Worm (Caenorhabditis elegans) whole organism, L1 larva: ENCODE measurements around the gene srj-11.

Source experiments
- C04F5.9 ChIP-seq: sonication (generic microtip); optimal IDR thresholded peaks from 2 replicates; lab custom pipeline; 2016; ENCODE audit warnings: missing genetic modification characterization, missing compliant biosample characterization
- C34B4.2 ChIP-seq: sonication (generic microtip); optimal IDR thresholded peaks from 2 replicates; lab custom pipeline; 2017; ENCODE audit warnings: mild to moderate bottlenecking, missing genetic modification characterization, missing compliant biosample characterization
- F16B12.6 ChIP-seq: fragments of 150-350 bp; optimal IDR thresholded peaks from 2 replicates; lab custom pipeline; 2014; ENCODE audit warnings: missing biosample characterization, missing genetic modification characterization
- ama-1 ChIP-seq: fragments of 150-350 bp; optimal IDR thresholded peaks from 2 replicates; lab custom pipeline; 2014
- blmp-1 ChIP-seq: fragments of 150-350 bp; optimal IDR thresholded peaks from 2 replicates; lab custom pipeline; 2014; ENCODE audit warnings: missing biosample characterization, missing genetic modification characterization
- ceh-82 ChIP-seq, 3 experiments: fragments of 150-350 bp in 1 of 3; sonication (generic microtip) in 2 of 3; optimal IDR thresholded peaks; 2 replicates each; lab custom pipeline; 2014 to 2017; ENCODE audit warnings: missing biosample characterization in 3 of 3, missing genetic modification characterization in 3 of 3
- ceh-88 ChIP-seq: fragments of 200-800 bp; sonication (Bioruptor generic); IDR thresholded peaks from 2 replicates; pipeline ENCODE4 v1.3.6; 2022; ENCODE audit warnings: missing genetic modification characterization, missing compliant biosample characterization
- dpl-1 ChIP-seq, 3 experiments: fragments of 150-350 bp in 2 of 3; sonication (generic microtip) in 1 of 3; optimal IDR thresholded peaks; 2 replicates each; lab custom pipeline; 2014 to 2017; ENCODE audit warnings: missing biosample characterization in 3 of 3, missing genetic modification characterization in 3 of 3, missing genetic modification reagents in 3 of 3
- efl-1 ChIP-seq, 4 experiments: fragments of 150-350 bp; optimal IDR thresholded peaks in 3 of 4; peaks in 1 of 4; 1 replicate in 1 of 4; 2 replicates in 3 of 4; lab custom pipeline; 2014; ENCODE audit warnings: missing biosample characterization in 2 of 4, missing genetic modification characterization in 2 of 4, missing genetic modification reagents in 2 of 4
- efl-3 ChIP-seq: fragments of 200-800 bp; sonication (Bioruptor generic); optimal IDR thresholded peaks from 2 replicates; lab custom pipeline; 2018; ENCODE audit warnings: mild to moderate bottlenecking, missing genetic modification characterization, missing compliant biosample characterization
- egl-13 ChIP-seq: sonication (generic microtip); optimal IDR thresholded peaks from 2 replicates; lab custom pipeline; 2016; ENCODE audit warnings: missing genotype, missing genetic modification reagents, missing genetic modification characterization, missing compliant biosample characterization
- ets-5 ChIP-seq: fragments of 200-800 bp; sonication (Bioruptor generic); IDR thresholded peaks from 2 replicates; pipeline ENCODE4 v1.3.6; 2022; ENCODE audit warnings: missing genetic modification characterization, missing compliant biosample characterization
- hlh-17 ChIP-seq: fragments of 200-800 bp; sonication (Bioruptor generic); optimal IDR thresholded peaks from 2 replicates; lab custom pipeline; 2018; ENCODE audit warnings: missing genetic modification characterization, mild to moderate bottlenecking, missing compliant biosample characterization, moderate library complexity, borderline replicate concordance
- hpl-2 ChIP-seq: fragments of 150-350 bp; optimal IDR thresholded peaks from 2 replicates; lab custom pipeline; 2014; ENCODE audit warnings: missing biosample characterization, missing genetic modification reagents, missing genetic modification characterization
- isw-1 ChIP-seq: fragments of 200-800 bp; sonication (Bioruptor generic); IDR thresholded peaks from 2 replicates; pipeline ENCODE4 v1.3.6; 2022; ENCODE audit warnings: missing genetic modification characterization, missing compliant biosample characterization
- lin-14 ChIP-seq: fragments of 200-800 bp; sonication (Bioruptor generic); optimal IDR thresholded peaks from 2 replicates; lab custom pipeline; 2018; ENCODE audit warnings: mild to moderate bottlenecking, missing genetic modification characterization, moderate library complexity, missing compliant biosample characterization
- lin-39 ChIP-seq: fragments of 150-350 bp; optimal IDR thresholded peaks from 2 replicates; lab custom pipeline; 2014; ENCODE audit warnings: missing biosample characterization, missing genetic modification reagents, missing genetic modification characterization
- lir-3 ChIP-seq: sonication (generic microtip); optimal IDR thresholded peaks from 2 replicates; lab custom pipeline; 2016; ENCODE audit warnings: mild to moderate bottlenecking, missing genetic modification characterization, moderate library complexity, missing compliant biosample characterization; ENCODE audit not compliant: poor library complexity
- mab-9 ChIP-seq: fragments of 200-800 bp; sonication (Bioruptor generic); IDR thresholded peaks from 2 replicates; pipeline ENCODE4 v1.3.6; 2022; ENCODE audit warnings: missing genetic modification reagents, missing genetic modification characterization, missing compliant biosample characterization
- mep-1 ChIP-seq: fragments of 150-350 bp; optimal IDR thresholded peaks from 2 replicates; lab custom pipeline; 2014; ENCODE audit warnings: missing biosample characterization, missing genetic modification characterization
- nhr-12 ChIP-seq: sonication (generic microtip); optimal IDR thresholded peaks from 2 replicates; lab custom pipeline; 2017; ENCODE audit warnings: missing biosample characterization, missing genetic modification characterization
- nhr-19 ChIP-seq: fragments of 200-800 bp; sonication (Bioruptor generic); conservative IDR thresholded peaks from 2 replicates; pipeline ENCODE4 v1.3.6; 2022; ENCODE audit warnings: missing genetic modification characterization, missing compliant biosample characterization
- nhr-20 ChIP-seq: sonication (generic microtip); optimal IDR thresholded peaks from 2 replicates; lab custom pipeline; 2016; ENCODE audit warnings: mild to moderate bottlenecking, missing genetic modification characterization, missing compliant biosample characterization
- nhr-28 ChIP-seq: fragments of 150-350 bp; optimal IDR thresholded peaks from 2 replicates; lab custom pipeline; 2014; ENCODE audit warnings: missing biosample characterization, missing genetic modification characterization
- nhr-47 ChIP-seq: sonication (generic microtip); optimal IDR thresholded peaks from 2 replicates; lab custom pipeline; 2016; ENCODE audit warnings: mild to moderate bottlenecking, missing genetic modification characterization, moderate library complexity, missing compliant biosample characterization
- nhr-71 ChIP-seq: sonication (generic microtip); optimal IDR thresholded peaks from 2 replicates; lab custom pipeline; 2016; ENCODE audit warnings: mild to moderate bottlenecking, missing genetic modification characterization, moderate library complexity, missing compliant biosample characterization
- nhr-76 ChIP-seq: sonication (generic microtip); optimal IDR thresholded peaks from 2 replicates; lab custom pipeline; 2017; ENCODE audit warnings: missing biosample characterization, missing genetic modification characterization
- nhr-77 ChIP-seq: fragments of 150-350 bp; optimal IDR thresholded peaks from 2 replicates; lab custom pipeline; 2014; ENCODE audit warnings: missing biosample characterization, missing genetic modification characterization
- nhr-84 ChIP-seq: sonication (generic microtip); optimal IDR thresholded peaks from 2 replicates; lab custom pipeline; 2017; ENCODE audit warnings: missing biosample characterization, missing genetic modification characterization
- rnt-1 ChIP-seq: sonication (generic microtip); optimal IDR thresholded peaks from 2 replicates; lab custom pipeline; 2016; ENCODE audit warnings: mild to moderate bottlenecking, missing genetic modification characterization, moderate library complexity, missing compliant biosample characterization
- skn-1 ChIP-seq: fragments of 150-350 bp; optimal IDR thresholded peaks from 2 replicates; lab custom pipeline; 2014; ENCODE audit warnings: missing biosample characterization, missing genetic modification characterization
- snpc-4 ChIP-seq: fragments of 150-350 bp; optimal IDR thresholded peaks from 2 replicates; lab custom pipeline; 2014; ENCODE audit warnings: missing biosample characterization, missing genetic modification characterization
- swsn-7 ChIP-seq: sonication (generic microtip); optimal IDR thresholded peaks from 2 replicates; lab custom pipeline; 2016; ENCODE audit warnings: missing genetic modification characterization, missing compliant biosample characterization
- tlp-1 ChIP-seq: fragments of 150-350 bp; optimal IDR thresholded peaks from 2 replicates; lab custom pipeline; 2014; ENCODE audit warnings: missing biosample characterization, missing genetic modification characterization
- unc-98 ChIP-seq: fragments of 200-800 bp; sonication (Bioruptor generic); IDR thresholded peaks from 2 replicates; pipeline ENCODE4 v1.3.6; 2022; ENCODE audit warnings: missing genetic modification characterization, missing compliant biosample characterization
- vab-15 ChIP-seq: sonication (generic microtip); optimal IDR thresholded peaks from 2 replicates; lab custom pipeline; 2017; ENCODE audit warnings: missing genotype, mild to moderate bottlenecking, missing genetic modification characterization, missing compliant biosample characterization
- zag-1 ChIP-seq: fragments of 150-350 bp; optimal IDR thresholded peaks from 2 replicates; lab custom pipeline; 2014; ENCODE audit warnings: missing biosample characterization, missing genetic modification characterization

The srj-11 gene

ce11 chrV:3230597-3230996 is 10.6 kb upstream of the srj-11 start, which contains the start of gene K08D9.10:
TSS of gene K08D9.10 (plus strand) at chrV:3230897.
- TF ChIP-seq nhr-47 (tag; lab: Kevin White, UChicago) (no peak), blmp-1 (no peak), nhr-76 (no peak), snpc-4 (tag; lab: Kevin White, UChicago) (no peak), skn-1 (no peak), unc-98 (no peak), nhr-12 (no peak), lin-39 (tag; lab: Kevin White, UChicago) (no peak), isw-1 (GFP tag; lab: Robert Waterston, UW) (no peak), nhr-77 (tag; lab: Kevin White, UChicago) (no peak), rnt-1 (tag; lab: Kevin White, UChicago) (no peak), ama-1 (no peak), ets-5 (no peak), nhr-19 (no peak), nhr-84 (tag; lab: Kevin White, UChicago) (no peak), mab-9 (no peak), nhr-20 (tag; lab: Kevin White, UChicago) (no peak), C34B4.2 (no peak), ceh-82 (tag; optimal IDR thresholded peaks at IDR 0.05; lab: Kevin White, UChicago) (no peak)

- no peak for TF ChIP-seq nhr-71 (tag; lab: Kevin White, UChicago)
- TF ChIP-seq dpl-1 (GFP tag; optimal IDR thresholded peaks at IDR 0.05; lab: Kevin White, UChicago) = no peak
- TF ChIP-seq C04F5.9 (tag; lab: Kevin White, UChicago) = no peak
- TF ChIP-seq F16B12.6 (tag; lab: Kevin White, UChicago) = no peak
- no peak for TF ChIP-seq nhr-19
- no peak for TF ChIP-seq mep-1
- no peak for TF ChIP-seq tlp-1 (tag; lab: Kevin White, UChicago)
- TF ChIP-seq rnt-1 (tag; lab: Kevin White, UChicago) = no peak
- no peak for TF ChIP-seq lir-3 (tag; lab: Kevin White, UChicago)
- TF ChIP-seq zag-1 = no peak
- TF ChIP-seq efl-3 (GFP tag; lab: Kevin White, UChicago) = no peak
- no peak for TF ChIP-seq lin-14 (GFP tag; lab: Kevin White, UChicago)
- TF ChIP-seq hlh-17 (GFP tag; lab: Kevin White, UChicago) = no peak
- no peak for TF ChIP-seq vab-15 (tag; lab: Kevin White, UChicago)
- no peak for TF ChIP-seq nhr-28 (tag; lab: Kevin White, UChicago)
- no peak for TF ChIP-seq efl-1 (optimal IDR thresholded peaks at IDR 0.05; lab: Kevin White, UChicago)
- TF ChIP-seq efl-1 (GFP tag; optimal IDR thresholded peaks at IDR 0.05 in 1 of 2; lab: Kevin White, UChicago) = no peak
- TF ChIP-seq nhr-12 = no peak
- TF ChIP-seq C34B4.2 = no peak
Measured at ce11 chrV:3234887-3235286, 6.3 kb upstream of the srj-11 start, which contains the start of gene K08D9.6. TSS of gene K08D9.6 (minus strand) at chrV:3234987.

ce11 chrV:3236610-3237009 is 4.6 kb upstream of the srj-11 start, which contains the start of the genes K08D9.9 and str-16:
TSS of gene K08D9.9 (minus strand) at chrV:3236710.
TSS of gene str-16 (plus strand) at chrV:3236875.
- no peak for TF ChIP-seq C34B4.2

ce11 chrV:3242984-3243383 is 1.8 kb downstream of the srj-11 start, which contains the start of gene gst-23:
TSS of gene gst-23 (plus strand) at chrV:3243284.
- TF ChIP-seq swsn-7 (tag; lab: Kevin White, UChicago) (no peak), nhr-12 (no peak), ceh-88 (GFP tag; lab: Robert Waterston, UW) (no peak), hpl-2 (no peak), egl-13 (tag; lab: Kevin White, UChicago) (no peak)
